Worm (Caenorhabditis elegans): ENCODE measurements around the gene T13H5.1.
A peak's percentile ranks its signal among the peaks of the same experiment; 100 is the strongest.

T13H5.1 gene

ce11 chrII:8546975-8547374 is 38.1 kb upstream of the T13H5.1 start (continued):
- no peak for TF ChIP-seq fkh-10 (GFP tag; optimal IDR thresholded peaks at IDR 0.05)
- peak; percentile 89 for TF ChIP-seq dve-1 (tag; optimal IDR thresholded peaks at IDR 0.05)
- peak; percentile 83 for TF ChIP-seq lin-11 (tag; optimal IDR thresholded peaks at IDR 0.05)
- no peak for TF ChIP-seq ref-2 (tag; optimal IDR thresholded peaks at IDR 0.05)
- peak; percentile 11 for TF ChIP-seq hlh-30 (tag; optimal IDR thresholded peaks at IDR 0.05; ENCODE audit: insufficient read depth)
- peak; percentile 55 for TF ChIP-seq npax-4 (tag; optimal IDR thresholded peaks at IDR 0.05)
- TF ChIP-seq zip-5 (tag; optimal IDR thresholded peaks at IDR 0.05), result peak; percentile 33
- TF ChIP-seq sox-4 (tag; optimal IDR thresholded peaks at IDR 0.05), result peak; percentile 84
- TF ChIP-seq rnt-1 (tag; optimal IDR thresholded peaks at IDR 0.05), result peak; percentile 79
- peak; percentile 92 for TF ChIP-seq elt-2 (tag; optimal IDR thresholded peaks at IDR 0.05)
- TF ChIP-seq F13H6.1 (tag; optimal IDR thresholded peaks at IDR 0.05), result peak; percentile 46
- no peak for TF ChIP-seq pax-1 (tag; optimal IDR thresholded peaks at IDR 0.05)
- TF ChIP-seq pha-2 (tag; optimal IDR thresholded peaks at IDR 0.05), result peak; percentile 89
- TF ChIP-seq C38D4.7 (GFP tag; optimal IDR thresholded peaks at IDR 0.05), result peak; percentile 78
- peak; percentile 82 for TF ChIP-seq ceh-48 (tag; optimal IDR thresholded peaks at IDR 0.05)
- TF ChIP-seq ztf-16 (tag; optimal IDR thresholded peaks at IDR 0.05), result peak; percentile 75
- peak; percentile 74 for TF ChIP-seq sox-2 (GFP tag; IDR thresholded peaks at IDR 0.05)
- peak; percentile 59 for TF ChIP-seq ceh-14 (tag; optimal IDR thresholded peaks at IDR 0.05)
- no peak for TF ChIP-seq elt-4 (tag; optimal IDR thresholded peaks at IDR 0.05)
- TF ChIP-seq fkh-6 (tag; optimal IDR thresholded peaks at IDR 0.05), result peak; percentile 78
- TF ChIP-seq pros-1 (tag; optimal IDR thresholded peaks at IDR 0.05), result no peak
- TF ChIP-seq ceh-19 (GFP tag; optimal IDR thresholded peaks at IDR 0.05), result peak; percentile 81
- peak; percentile 59 for TF ChIP-seq Y22D7AL.16 (tag; optimal IDR thresholded peaks at IDR 0.05)
- TF ChIP-seq ceh-6 (GFP tag; optimal IDR thresholded peaks at IDR 0.05), result peak; percentile 87
- peak; percentile 66 for TF ChIP-seq ceh-31 (tag; optimal IDR thresholded peaks at IDR 0.05)
- peak; percentile 83 for TF ChIP-seq eyg-1 (tag; optimal IDR thresholded peaks at IDR 0.05)
- TF ChIP-seq ceh-18 (tag; optimal IDR thresholded peaks at IDR 0.05), result peak; percentile 56
- no peak for TF ChIP-seq lim-6 (tag; optimal IDR thresholded peaks at IDR 0.05)
- TF ChIP-seq tbx-2 (tag; optimal IDR thresholded peaks at IDR 0.05), result peak; percentile 88
- peak; percentile 56 for TF ChIP-seq dmd-4 (tag; optimal IDR thresholded peaks at IDR 0.05; ENCODE audit: borderline replicate concordance)
- peak; percentile 65 for TF ChIP-seq ceh-24 (tag; optimal IDR thresholded peaks at IDR 0.05)
- peak; percentile 6 for TF ChIP-seq unc-42 (tag; optimal IDR thresholded peaks at IDR 0.05)
- TF ChIP-seq ahr-1 (tag; optimal IDR thresholded peaks at IDR 0.05), result peak; percentile 75
- TF ChIP-seq madf-2 (tag; optimal IDR thresholded peaks at IDR 0.05), result peak; percentile 67
- no peak for TF ChIP-seq nhr-11 (tag; optimal IDR thresholded peaks at IDR 0.05)
- TF ChIP-seq ttx-3 (tag; optimal IDR thresholded peaks at IDR 0.05), result peak; percentile 84
- peak; percentile 74 for TF ChIP-seq ceh-2 (tag; optimal IDR thresholded peaks at IDR 0.05)
- peak; percentile 82 for TF ChIP-seq hlh-13 (GFP tag; optimal IDR thresholded peaks at IDR 0.05)
- TF ChIP-seq pag-3 (tag; optimal IDR thresholded peaks at IDR 0.05; ENCODE audit: borderline replicate concordance), result peak; percentile 27
- TF ChIP-seq odd-2 (tag; optimal IDR thresholded peaks at IDR 0.05), result peak; percentile 23

ce11 chrII:8545315-8545714 is 36.5 kb upstream of the T13H5.1 start, which contains the start of gene decr-1.2:
Gene decr-1.2, plus strand, starts transcription at chrII:8545615.
- TF ChIP-seq dve-1 (tag; optimal IDR thresholded peaks at IDR 0.05) (no peak), madf-2 (tag; optimal IDR thresholded peaks at IDR 0.05) (no peak), lin-11 (tag; optimal IDR thresholded peaks at IDR 0.05) (no peak)

ce11 chrII:8540412-8540811 is 31.6 kb upstream of the T13H5.1 start, which contains the start of gene pqn-73:
Gene pqn-73, plus strand, starts transcription at chrII:8540712.
- TF ChIP-seq ceh-45 (GFP tag; IDR thresholded peaks at IDR 0.05), result no peak
- no peak for TF ChIP-seq odd-2 (tag; optimal IDR thresholded peaks at IDR 0.05)
- TF ChIP-seq lim-6 (tag; optimal IDR thresholded peaks at IDR 0.05), result no peak
- TF ChIP-seq madf-2 (tag; optimal IDR thresholded peaks at IDR 0.05), result no peak
- no peak for TF ChIP-seq ahr-1 (tag; optimal IDR thresholded peaks at IDR 0.05)
- TF ChIP-seq che-1 (tag; optimal IDR thresholded peaks at IDR 0.05), result no peak
- TF ChIP-seq hlh-15 (tag; optimal IDR thresholded peaks at IDR 0.05), result no peak
- no peak for TF ChIP-seq unc-3 (GFP tag; conservative IDR thresholded peaks at IDR 0.05)
- TF ChIP-seq unc-3 (tag; optimal IDR thresholded peaks at IDR 0.05), result no peak
- TF ChIP-seq F13H6.1 (tag; optimal IDR thresholded peaks at IDR 0.05), result no peak
- no peak for TF ChIP-seq zip-5 (tag; optimal IDR thresholded peaks at IDR 0.05)
- no peak for TF ChIP-seq tbx-7 (tag; optimal IDR thresholded peaks at IDR 0.05)
- TF ChIP-seq ceh-30 (tag; optimal IDR thresholded peaks at IDR 0.05), result no peak

All from whole organism, late embryonic.